Worm (Caenorhabditis elegans) whole organism, L2 larva: ENCODE results near the gene nol-56.

Experiments
- ZK546.5 ChIP-seq: sonication (generic microtip); optimal IDR thresholded peaks from 2 replicates; lab custom pipeline; 2017; ENCODE audit warnings: missing biosample characterization, missing genetic modification characterization
- alr-1 ChIP-seq: fragments of 150-350 bp; optimal IDR thresholded peaks from 2 replicates; lab custom pipeline; 2014; ENCODE audit warnings: missing biosample characterization, missing genetic modification characterization
- dmd-4 ChIP-seq: sonication (generic microtip); optimal IDR thresholded peaks from 2 replicates; lab custom pipeline; 2017; ENCODE audit warnings: missing biosample characterization, missing genetic modification characterization
- egl-27 ChIP-seq: sonication (generic microtip); optimal IDR thresholded peaks from 3 replicates; lab custom pipeline; 2017; ENCODE audit warnings: missing biosample characterization, missing genetic modification reagents, missing genetic modification characterization
- elt-3 ChIP-seq: sonication (generic microtip); optimal IDR thresholded peaks from 2 replicates; lab custom pipeline; 2017; ENCODE audit warnings: missing biosample characterization, missing genetic modification characterization
- nhr-77 ChIP-seq: fragments of 150-350 bp; optimal IDR thresholded peaks from 2 replicates; lab custom pipeline; 2014; ENCODE audit warnings: missing biosample characterization, missing genetic modification characterization
- skn-1 ChIP-seq: sonication (generic microtip); optimal IDR thresholded peaks from 2 replicates; lab custom pipeline; 2017; ENCODE audit warnings: missing biosample characterization, missing genetic modification characterization
- snpc-4 ChIP-seq: fragments of 150-350 bp; optimal IDR thresholded peaks from 2 replicates; lab custom pipeline; 2014; ENCODE audit warnings: missing biosample characterization, missing genetic modification characterization
- unc-62 ChIP-seq: fragments of 150-350 bp; optimal IDR thresholded peaks from 2 replicates; lab custom pipeline; 2014; ENCODE audit warnings: missing biosample characterization, missing genetic modification reagents, missing genetic modification characterization
- ztf-11 ChIP-seq: sonication (generic microtip); optimal IDR thresholded peaks from 2 replicates; lab custom pipeline; 2017; ENCODE audit warnings: missing biosample characterization, missing genetic modification characterization

- TF ChIP-seq ZK546.5 (tag; lab: Kevin White, UChicago) (no peak), elt-3 (tag; lab: Kevin White, UChicago) (no peak), dmd-4 (no peak), alr-1 (tag; lab: Kevin White, UChicago) (no peak), nhr-77 (tag; lab: Kevin White, UChicago) (no peak), skn-1 (tag; lab: Kevin White, UChicago) (no peak), ztf-11 (tag; lab: Kevin White, UChicago) (no peak), snpc-4 (tag; lab: Kevin White, UChicago) (no peak), egl-27 (no peak), unc-62 (no peak)
Measured at ce11 chrV:10363834-10364233, 11.1 kb upstream of the nol-56 start.
